Fruit fly (Drosophila melanogaster) whole organism, embryonic: ENCODE measurements around the gene scramb2.

Experiments
- ATbp ChIP-seq: fragments of 200-800 bp; sonication (Bioruptor generic); optimal IDR thresholded peaks from 2 replicates; lab custom pipeline; 2017; ENCODE audit warnings: missing biosample characterization, mild to moderate bottlenecking, missing genetic modification characterization, missing genetic modification reagents
- Awh ChIP-seq: fragments of 200-800 bp; sonication (Bioruptor generic); IDR thresholded peaks from 2 replicates; pipeline ENCODE4, ENCODE4 v1.3.6; 2022; ENCODE audit warnings: missing biosample characterization, missing genetic modification characterization
- C15 ChIP-seq: fragments of 200-800 bp; sonication (Bioruptor generic); IDR thresholded peaks from 3 replicates; pipeline ENCODE4 v1.3.6; 2022; ENCODE audit warnings: missing biosample characterization, missing genetic modification characterization
- CG10147 ChIP-seq: fragments of 200-800 bp; sonication (Bioruptor generic); optimal IDR thresholded peaks from 2 replicates; lab custom pipeline; 2019; ENCODE audit warnings: missing biosample characterization, mild to moderate bottlenecking, missing genetic modification characterization, moderate library complexity
- CG1024 ChIP-seq: fragments of 200-800 bp; sonication (Bioruptor generic); IDR thresholded peaks from 2 replicates; pipeline ENCODE4 v1.3.6; 2022; ENCODE audit warnings: missing biosample characterization, missing genetic modification characterization
- CG10274 ChIP-seq: fragments of 200-800 bp; sonication (Bioruptor generic); optimal IDR thresholded peaks from 3 replicates; lab custom pipeline; 2017; ENCODE audit warnings: missing biosample characterization, mild to moderate bottlenecking, missing genetic modification characterization
- CG11085 ChIP-seq: fragments of 200-800 bp; sonication (Bioruptor generic); IDR thresholded peaks from 2 replicates; pipeline ENCODE4 v1.3.6; 2022; ENCODE audit warnings: missing biosample characterization, missing genetic modification characterization
- CG11504 ChIP-seq: fragments of 200-800 bp; sonication (Bioruptor generic); optimal IDR thresholded peaks from 3 replicates; lab custom pipeline; 2019; ENCODE audit warnings: missing biosample characterization, mild to moderate bottlenecking, missing genetic modification characterization, moderate library complexity
- CG11560 ChIP-seq: fragments of 200-800 bp; sonication (Bioruptor generic); IDR thresholded peaks from 3 replicates; pipeline ENCODE4 v1.3.6; 2022; ENCODE audit warnings: missing biosample characterization, missing genetic modification characterization
- CG14050 ChIP-seq: fragments of 200-800 bp; sonication (Bioruptor generic); IDR thresholded peaks from 3 replicates; pipeline ENCODE4 v1.3.6; 2022; ENCODE audit warnings: missing biosample characterization, missing genetic modification characterization
- CG14710 ChIP-seq: fragments of 200-800 bp; sonication (Bioruptor generic); optimal IDR thresholded peaks from 3 replicates; lab custom pipeline; 2019; ENCODE audit warnings: missing biosample characterization, mild to moderate bottlenecking, missing genetic modification characterization, moderate library complexity
- CG17359 ChIP-seq: fragments of 200-800 bp; sonication (Bioruptor generic); optimal IDR thresholded peaks from 3 replicates; lab custom pipeline; 2018; ENCODE audit warnings: missing biosample characterization, mild to moderate bottlenecking, missing genetic modification characterization, moderate library complexity
- CG31365 ChIP-seq: fragments of 200-800 bp; sonication (Bioruptor generic); optimal IDR thresholded peaks from 2 replicates; lab custom pipeline; 2018; ENCODE audit warnings: missing biosample characterization, mild to moderate bottlenecking, missing genetic modification characterization
- CG5953 ChIP-seq: fragments of 200-800 bp; sonication (Bioruptor generic); IDR thresholded peaks from 2 replicates; pipeline ENCODE4 v1.3.6; 2022; ENCODE audit warnings: missing biosample characterization, missing genetic modification characterization
- CG6272 ChIP-seq: fragments of 200-800 bp; sonication (Bioruptor generic); IDR thresholded peaks from 2 replicates; pipeline ENCODE4 v1.3.6; 2022; ENCODE audit warnings: missing biosample characterization, missing genetic modification characterization
- CG6683 ChIP-seq: fragments of 200-800 bp; sonication (Bioruptor generic); optimal IDR thresholded peaks from 2 replicates; lab custom pipeline; 2017; ENCODE audit warnings: missing biosample characterization, mild to moderate bottlenecking, missing genetic modification characterization, missing genetic modification reagents
- CG6765 ChIP-seq: fragments of 200-800 bp; sonication (Bioruptor generic); optimal IDR thresholded peaks from 3 replicates; lab custom pipeline; 2017; ENCODE audit warnings: missing biosample characterization, mild to moderate bottlenecking, missing genetic modification characterization
- CG7271 ChIP-seq: fragments of 200-800 bp; sonication (Bioruptor generic); optimal IDR thresholded peaks from 2 replicates; lab custom pipeline; 2018; ENCODE audit warnings: missing biosample characterization, mild to moderate bottlenecking, missing genetic modification characterization, moderate library complexity
- CG7963 ChIP-seq: fragments of 200-800 bp; sonication (Bioruptor generic); IDR thresholded peaks from 3 replicates; pipeline ENCODE4 v1.3.6; 2022; ENCODE audit warnings: missing biosample characterization, missing genetic modification characterization; ENCODE audit not compliant: partially characterized antibody
- CG8478 ChIP-seq: fragments of >200 bp; optimal IDR thresholded peaks from 2 replicates; lab custom pipeline; 2018
- CG9797 ChIP-seq: fragments of 200-800 bp; sonication (Bioruptor generic); optimal IDR thresholded peaks from 3 replicates; lab custom pipeline; 2018; ENCODE audit warnings: missing biosample characterization, mild to moderate bottlenecking, missing genetic modification characterization
- ERR ChIP-seq: fragments of 200-800 bp; sonication (Bioruptor generic); optimal IDR thresholded peaks from 2 replicates; lab custom pipeline; 2016; ENCODE audit warnings: missing biosample characterization, missing genetic modification characterization
- HLH54F ChIP-seq: fragments of 200-800 bp; sonication (Bioruptor generic); optimal IDR thresholded peaks from 3 replicates; lab custom pipeline; 2016; ENCODE audit warnings: missing biosample characterization, missing genetic modification characterization
- MTF-1 ChIP-seq: fragments of 200-800 bp; sonication (Bioruptor generic); optimal IDR thresholded peaks from 2 replicates; lab custom pipeline; 2018; ENCODE audit warnings: missing biosample characterization, mild to moderate bottlenecking, missing genetic modification characterization, borderline replicate concordance
- Oli ChIP-seq: fragments of 200-800 bp; sonication (Bioruptor generic); optimal IDR thresholded peaks from 2 replicates; lab custom pipeline; 2018; ENCODE audit warnings: missing biosample characterization, mild to moderate bottlenecking, missing genetic modification characterization, moderate library complexity
- Pdp1 ChIP-seq, 2 experiments: fragments of 200-800 bp; sonication (Bioruptor generic); optimal IDR thresholded peaks; 3 replicates each; lab custom pipeline; 2016; ENCODE audit warnings: missing biosample characterization in 2 of 2, missing genetic modification characterization in 2 of 2, mild to moderate bottlenecking in 1 of 2, moderate library complexity in 1 of 2
- Rx ChIP-seq: fragments of 200-800 bp; sonication (Bioruptor generic); IDR thresholded peaks from 2 replicates; pipeline ENCODE4 v1.3.6; 2022; ENCODE audit warnings: missing biosample characterization, missing genetic modification characterization
- Side ChIP-seq: fragments of 200-800 bp; sonication (Bioruptor generic); optimal IDR thresholded peaks from 2 replicates; lab custom pipeline; 2016; ENCODE audit warnings: missing biosample characterization, missing genetic modification characterization
- Sry-β ChIP-seq: fragments of 200-800 bp; sonication (Bioruptor generic); optimal IDR thresholded peaks from 2 replicates; lab custom pipeline; 2018; ENCODE audit warnings: missing biosample characterization, mild to moderate bottlenecking, missing genetic modification characterization, moderate library complexity
- Sry-δ ChIP-seq: fragments of 200-800 bp; sonication (Bioruptor generic); optimal IDR thresholded peaks from 2 replicates; lab custom pipeline; 2016; ENCODE audit warnings: missing biosample characterization, missing genetic modification characterization
- cato ChIP-seq: fragments of 200-800 bp; sonication (Bioruptor generic); optimal IDR thresholded peaks from 2 replicates; lab custom pipeline; 2016; ENCODE audit warnings: missing biosample characterization, missing genetic modification characterization, borderline replicate concordance
- dmrt99B ChIP-seq: fragments of 200-800 bp; sonication (Bioruptor generic); optimal IDR thresholded peaks from 2 replicates; lab custom pipeline; 2018; ENCODE audit warnings: missing biosample characterization, mild to moderate bottlenecking, missing genetic modification characterization, moderate library complexity
- dpn ChIP-seq, 2 experiments: fragments of 200-800 bp; sonication (Bioruptor generic); optimal IDR thresholded peaks; 3 replicates each; lab custom pipeline; 2016; ENCODE audit warnings: missing biosample characterization in 2 of 2, missing genetic modification characterization in 2 of 2
- fd64A ChIP-seq: fragments of 200-800 bp; sonication (Bioruptor generic); optimal IDR thresholded peaks from 3 replicates; lab custom pipeline; 2018; ENCODE audit warnings: missing biosample characterization, mild to moderate bottlenecking, missing genetic modification characterization
- ftz-f1 ChIP-seq: fragments of 200-800 bp; sonication (Bioruptor generic); optimal IDR thresholded peaks from 2 replicates; lab custom pipeline; 2016; ENCODE audit warnings: missing biosample characterization, missing genetic modification characterization
- gcm2 ChIP-seq: fragments of 200-800 bp; sonication (Bioruptor generic); optimal IDR thresholded peaks from 2 replicates; lab custom pipeline; 2016; ENCODE audit warnings: missing biosample characterization, missing genetic modification characterization
- gfzf ChIP-seq: fragments of 200-800 bp; sonication (Bioruptor generic); optimal IDR thresholded peaks from 2 replicates; lab custom pipeline; 2016; ENCODE audit warnings: missing biosample characterization, mild to moderate bottlenecking, missing genetic modification characterization, moderate library complexity
- h ChIP-seq: fragments of >200 bp; optimal IDR thresholded peaks from 2 replicates; lab custom pipeline; 2017
- jumu ChIP-seq: fragments of 200-800 bp; sonication (Bioruptor generic); optimal IDR thresholded peaks from 3 replicates; lab custom pipeline; 2016; ENCODE audit warnings: missing biosample characterization, missing genetic modification characterization
- lab ChIP-seq: fragments of 200-800 bp; sonication (Bioruptor generic); optimal IDR thresholded peaks from 3 replicates; lab custom pipeline; 2017; ENCODE audit warnings: missing biosample characterization, missing genetic modification characterization, mild to moderate bottlenecking, moderate library complexity, missing genetic modification reagents
- lbe ChIP-seq: fragments of 200-800 bp; sonication (Bioruptor generic); optimal IDR thresholded peaks from 2 replicates; lab custom pipeline; 2016; ENCODE audit warnings: missing biosample characterization, mild to moderate bottlenecking, missing genetic modification characterization
- ranshi ChIP-seq: fragments of 200-800 bp; sonication (Bioruptor generic); IDR thresholded peaks from 2 replicates; pipeline ENCODE4 v1.3.6; 2022; ENCODE audit warnings: missing biosample characterization, missing genetic modification characterization
- schlank ChIP-seq: fragments of 200-800 bp; sonication (Bioruptor generic); optimal IDR thresholded peaks from 2 replicates; lab custom pipeline; 2018; ENCODE audit warnings: missing biosample characterization, mild to moderate bottlenecking, missing genetic modification characterization
- sob ChIP-seq: fragments of 200-800 bp; sonication (Bioruptor generic); IDR thresholded peaks from 2 replicates; pipeline ENCODE4 v1.3.6; 2022; ENCODE audit warnings: missing biosample characterization, missing genetic modification characterization
- sug ChIP-seq: fragments of 200-800 bp; optimal IDR thresholded peaks from 2 replicates; lab custom pipeline; 2019; ENCODE audit warnings: missing biosample characterization, mild to moderate bottlenecking, missing genetic modification characterization, moderate library complexity
- trem ChIP-seq: fragments of 200-800 bp; optimal IDR thresholded peaks from 3 replicates; lab custom pipeline; 2019; ENCODE audit warnings: missing biosample characterization, mild to moderate bottlenecking, missing genetic modification characterization, moderate library complexity
- twi ChIP-seq: fragments of 200-800 bp; optimal IDR thresholded peaks from 2 replicates; lab custom pipeline; 2019; ENCODE audit warnings: missing biosample characterization, mild to moderate bottlenecking, missing genetic modification characterization, moderate library complexity
- tx ChIP-seq: fragments of 200-800 bp; sonication (Bioruptor generic); optimal IDR thresholded peaks from 2 replicates; lab custom pipeline; 2016; ENCODE audit warnings: missing biosample characterization, missing genetic modification characterization
- unc-4 ChIP-seq: fragments of 200-800 bp; sonication (Bioruptor generic); IDR thresholded peaks from 2 replicates; pipeline ENCODE4 v1.3.6; 2022; ENCODE audit warnings: missing biosample characterization, missing genetic modification characterization; ENCODE audit not compliant: partially characterized antibody

The scramb2 gene

DNA sequence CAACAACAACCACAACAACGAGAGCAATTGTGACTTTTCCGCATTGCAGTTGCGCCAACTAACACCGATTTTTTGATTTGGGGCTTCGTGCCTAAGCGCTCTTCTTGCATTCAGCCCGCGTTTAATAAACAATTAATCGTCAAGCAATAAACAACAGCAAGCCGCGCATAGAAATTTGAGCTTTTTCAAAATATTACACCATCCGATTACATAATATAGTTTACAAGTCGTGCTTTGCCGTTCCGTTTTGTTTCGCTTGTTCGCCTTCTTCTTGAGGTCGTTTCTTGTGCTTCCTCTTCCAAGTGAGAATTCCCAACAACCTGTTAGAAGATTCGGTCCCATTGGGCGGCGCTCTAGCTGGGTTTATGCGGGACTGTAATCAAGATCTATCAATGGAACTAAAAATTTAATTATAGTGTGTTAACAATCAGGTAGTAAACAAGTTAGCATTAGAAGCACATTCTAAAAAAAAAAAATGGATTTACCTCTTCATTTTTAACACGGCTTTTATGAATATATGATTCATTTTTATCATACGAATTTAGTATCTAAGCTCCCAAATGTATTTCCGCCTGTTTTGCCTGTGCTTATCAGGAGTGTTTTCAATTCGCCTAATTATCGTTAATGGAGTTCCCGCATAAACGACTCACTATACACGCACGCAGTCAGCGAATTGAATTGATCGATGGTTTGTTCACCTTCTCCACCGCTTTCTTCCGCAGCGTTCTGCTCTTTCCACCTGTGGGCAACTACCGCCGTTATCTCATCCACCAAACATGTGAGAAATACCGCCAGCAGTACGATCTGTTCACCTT is 10.6 kb downstream of the scramb2 start (continued):
- TF ChIP-seq sob = peak; percentile 69; the same call in 1 of the 2 replicates
- TF ChIP-seq CG31365 (tag; lab: Kevin White, UChicago) = peak; percentile 56
- TF ChIP-seq MTF-1 (GFP tag; lab: Kevin White, UChicago) = peak; percentile 61
- TF ChIP-seq jumu (GFP tag; lab: Kevin White, UChicago) = peak; percentile 50
- peak; percentile 65 for TF ChIP-seq schlank (tag; lab: Kevin White, UChicago)
- no peak for TF ChIP-seq gfzf (GFP tag; lab: Kevin White, UChicago)
- TF ChIP-seq cato (GFP tag; lab: Kevin White, UChicago) = peak; percentile 41
- peak; percentile 74 for TF ChIP-seq CG6683
- peak; percentile 77 for TF ChIP-seq twi (tag; lab: Kevin White, UChicago)
- peak; percentile 73 to 98 for TF ChIP-seq Pdp1 (GFP tag; optimal IDR thresholded peaks at IDR 0.05; lab: Kevin White, UChicago)
- TF ChIP-seq CG11560 = no peak
- TF ChIP-seq dmrt99B (tag; lab: Kevin White, UChicago) = peak; percentile 87
- TF ChIP-seq CG1024 = peak; percentile 44; the same call in 1 of the 2 replicates
- no peak for TF ChIP-seq gcm2 (GFP tag; lab: Kevin White, UChicago)
- peak; percentile 40 for TF ChIP-seq ERR (GFP tag; lab: Kevin White, UChicago)
- TF ChIP-seq tx (GFP tag; lab: Kevin White, UChicago) = peak; percentile 55
- TF ChIP-seq Awh = peak; percentile 63
- TF ChIP-seq CG10147 (GFP tag; lab: Kevin White, UChicago) = peak; percentile 90
- peak; percentile 73 for TF ChIP-seq HLH54F (GFP tag; lab: Kevin White, UChicago)
- peak; percentile 85 for TF ChIP-seq sug (tag; lab: Kevin White, UChicago)
- TF ChIP-seq Sry-δ = peak; percentile 43
- TF ChIP-seq Rx (GFP tag; lab: Robert Waterston, UW) = no peak
- TF ChIP-seq CG11504 (tag; lab: Kevin White, UChicago) = peak; percentile 89
- no peak for TF ChIP-seq CG6272 (GFP tag; lab: Robert Waterston, UW)
- no peak for TF ChIP-seq CG9797 (GFP tag; lab: Kevin White, UChicago)
- TF ChIP-seq ftz-f1 (GFP tag; lab: Kevin White, UChicago) = no peak
- no peak for TF ChIP-seq unc-4
- TF ChIP-seq CG6765 = peak; percentile 85
- peak; percentile 77 for TF ChIP-seq ranshi (GFP tag; lab: Robert Waterston, UW)
- TF ChIP-seq trem (tag; lab: Kevin White, UChicago) = peak; percentile 59
- peak; percentile 66 for TF ChIP-seq CG7271
- peak; percentile 92 for TF ChIP-seq lab (GFP tag; lab: Kevin White, UChicago)
- TF ChIP-seq Sry-β (GFP tag; lab: Kevin White, UChicago) = peak; percentile 29
- TF ChIP-seq CG10274 (GFP tag; lab: Kevin White, UChicago) = peak; percentile 62
- peak; percentile 65 for TF ChIP-seq fd64A (GFP tag; lab: Kevin White, UChicago)
- TF ChIP-seq CG17359 = peak; percentile 82
- no peak for TF ChIP-seq CG8478 (lab: Kevin White, UChicago)
- no peak for TF ChIP-seq CG11085 (GFP tag; lab: Robert Waterston, UW)
- TF ChIP-seq ATbp (GFP tag; lab: Kevin White, UChicago) = peak; percentile 75
- peak; percentile 83 for TF ChIP-seq CG14050 (GFP tag; lab: Robert Waterston, UW)
- peak; percentile 86 for TF ChIP-seq Oli
- peak; percentile 78 to 79 for TF ChIP-seq dpn (GFP tag; optimal IDR thresholded peaks at IDR 0.05; lab: Kevin White, UChicago)
- TF ChIP-seq lbe (GFP tag; lab: Kevin White, UChicago) = peak; percentile 57
- peak; percentile 86 for TF ChIP-seq Side
- peak; percentile 91 for TF ChIP-seq CG14710 (tag; lab: Kevin White, UChicago)
- TF ChIP-seq CG7963 (GFP tag; lab: Robert Waterston, UW) = no peak
- TF ChIP-seq CG5953 (GFP tag; lab: Robert Waterston, UW) = peak; percentile 71
- TF ChIP-seq h = no peak
- peak; percentile 71; the same call in 1 of the 3 replicates for TF ChIP-seq C15 (GFP tag; lab: Robert Waterston, UW)
